Fruit fly (Drosophila melanogaster) whole organism, embryonic: ENCODE data around the gene Ets97D.

ENCODE experiments used
- Abd-B ChIP-seq: fragments of 200-800 bp; sonication (Bioruptor generic); optimal IDR thresholded peaks from 2 replicates; lab custom pipeline; 2018; ENCODE audit warnings: missing biosample characterization, mild to moderate bottlenecking, missing genetic modification characterization, moderate library complexity
- CG10321 ChIP-seq: fragments of 200-800 bp; sonication (Bioruptor generic); IDR thresholded peaks from 2 replicates; pipeline ENCODE4 v1.3.6; 2022; ENCODE audit warnings: missing biosample characterization, missing genetic modification characterization
- CG10543 ChIP-seq: fragments of 200-800 bp; sonication (Bioruptor generic); optimal IDR thresholded peaks from 3 replicates; lab custom pipeline; 2017; ENCODE audit warnings: missing biosample characterization, mild to moderate bottlenecking, missing genetic modification characterization, moderate library complexity
- CG11456 ChIP-seq: fragments of 200-800 bp; sonication (Bioruptor generic); IDR thresholded peaks from 3 replicates; pipeline ENCODE4 v1.3.6; 2022; ENCODE audit warnings: missing biosample characterization, missing genetic modification characterization
- CG11696 ChIP-seq: fragments of 200-800 bp; sonication (Bioruptor generic); IDR thresholded peaks from 2 replicates; pipeline ENCODE4 v1.3.6; 2022; ENCODE audit warnings: missing biosample characterization, missing genetic modification characterization
- CG11723 ChIP-seq: fragments of 200-800 bp; sonication (Bioruptor generic); optimal IDR thresholded peaks from 2 replicates; lab custom pipeline; 2017; ENCODE audit warnings: missing biosample characterization, mild to moderate bottlenecking, missing genetic modification characterization
- CG12391 ChIP-seq: fragments of 200-800 bp; sonication (Bioruptor generic); optimal IDR thresholded peaks from 3 replicates; lab custom pipeline; 2018; ENCODE audit warnings: missing biosample characterization, mild to moderate bottlenecking, missing genetic modification characterization, moderate library complexity
- CG14050 ChIP-seq: fragments of 200-800 bp; sonication (Bioruptor generic); IDR thresholded peaks from 3 replicates; pipeline ENCODE4 v1.3.6; 2022; ENCODE audit warnings: missing biosample characterization, missing genetic modification characterization
- CG17568 ChIP-seq: fragments of 200-800 bp; sonication (Bioruptor generic); optimal IDR thresholded peaks from 2 replicates; lab custom pipeline; 2018; ENCODE audit warnings: missing biosample characterization, mild to moderate bottlenecking, missing genetic modification characterization, moderate library complexity
- CG1792 ChIP-seq: fragments of 200-800 bp; sonication (Bioruptor generic); optimal IDR thresholded peaks from 2 replicates; lab custom pipeline; 2016; ENCODE audit warnings: missing biosample characterization, missing genetic modification characterization
- CG18476 ChIP-seq: fragments of 200-800 bp; sonication (Bioruptor generic); optimal IDR thresholded peaks from 2 replicates; lab custom pipeline; 2016; ENCODE audit warnings: missing biosample characterization, mild to moderate bottlenecking, missing genetic modification characterization
- CG32772 ChIP-seq: fragments of 200-800 bp; sonication (Bioruptor generic); IDR thresholded peaks from 2 replicates; pipeline ENCODE4 v1.3.6; 2022; ENCODE audit warnings: missing biosample characterization, missing genetic modification characterization
- CG34224 ChIP-seq: fragments of 200-800 bp; sonication (Bioruptor generic); IDR thresholded peaks from 3 replicates; pipeline ENCODE4 v1.3.6; 2022; ENCODE audit warnings: missing biosample characterization, missing genetic modification characterization; ENCODE audit not compliant: partially characterized antibody
- CG4328 ChIP-seq: fragments of 200-800 bp; sonication (Bioruptor generic); optimal IDR thresholded peaks from 3 replicates; lab custom pipeline; 2017; ENCODE audit warnings: missing biosample characterization, missing genetic modification reagents, missing genetic modification characterization
- CG4424 ChIP-seq: fragments of 200-800 bp; sonication (Bioruptor generic); optimal IDR thresholded peaks from 3 replicates; lab custom pipeline; 2016; ENCODE audit warnings: missing biosample characterization, missing genetic modification characterization
- CG4820 ChIP-seq: fragments of 200-800 bp; sonication (Bioruptor generic); optimal IDR thresholded peaks from 3 replicates; lab custom pipeline; 2016; ENCODE audit warnings: missing biosample characterization, missing genetic modification characterization
- CG4854 ChIP-seq: fragments of 200-800 bp; sonication (Bioruptor generic); optimal IDR thresholded peaks from 2 replicates; lab custom pipeline; 2016; ENCODE audit warnings: missing biosample characterization, missing genetic modification characterization, inconsistent platforms
- CG6813 ChIP-seq: fragments of 200-800 bp; sonication (Bioruptor generic); optimal IDR thresholded peaks from 2 replicates; lab custom pipeline; 2017; ENCODE audit warnings: missing biosample characterization, missing genetic modification characterization, mild to moderate bottlenecking, moderate library complexity, missing genetic modification reagents
- CG7556 ChIP-seq: fragments of 200-800 bp; sonication (Bioruptor generic); optimal IDR thresholded peaks from 2 replicates; lab custom pipeline; 2017; ENCODE audit warnings: missing biosample characterization, mild to moderate bottlenecking, missing genetic modification characterization
- CG8478 ChIP-seq: fragments of >200 bp; optimal IDR thresholded peaks from 2 replicates; lab custom pipeline; 2018
- CHES-1-like ChIP-seq: fragments of 200-800 bp; sonication (Bioruptor generic); optimal IDR thresholded peaks from 2 replicates; lab custom pipeline; 2016; ENCODE audit warnings: missing biosample characterization, missing genetic modification characterization
- CkIIα-i1 ChIP-seq: fragments of 200-800 bp; sonication (Bioruptor generic); IDR thresholded peaks from 2 replicates; pipeline ENCODE4 v1.3.6; 2022; ENCODE audit warnings: missing biosample characterization, missing genetic modification characterization
- Dll ChIP-seq: fragments of 200-800 bp; sonication (Bioruptor generic); IDR thresholded peaks from 4 replicates; pipeline ENCODE4 v1.3.6; 2022; ENCODE audit warnings: missing biosample characterization, missing genetic modification characterization; ENCODE audit not compliant: partially characterized antibody
- Fer3 ChIP-seq: fragments of 200-800 bp; sonication (Bioruptor generic); optimal IDR thresholded peaks from 2 replicates; lab custom pipeline; 2018; ENCODE audit warnings: missing biosample characterization, mild to moderate bottlenecking, missing genetic modification characterization, moderate library complexity
- Gsc ChIP-seq: fragments of 200-800 bp; sonication (Bioruptor generic); IDR thresholded peaks from 2 replicates; pipeline ENCODE4 v1.3.6; 2022; ENCODE audit warnings: missing biosample characterization, missing genetic modification characterization
- Hand ChIP-seq: fragments of 200-800 bp; sonication (Bioruptor generic); optimal IDR thresholded peaks from 2 replicates; lab custom pipeline; 2017; ENCODE audit warnings: mild to moderate bottlenecking, missing biosample characterization, missing genetic modification reagents, missing genetic modification characterization
- HmgZ ChIP-seq: fragments of 200-800 bp; sonication (Bioruptor generic); optimal IDR thresholded peaks from 2 replicates; lab custom pipeline; 2018; ENCODE audit warnings: missing biosample characterization, mild to moderate bottlenecking, missing genetic modification characterization
- Hmx ChIP-seq: fragments of 200-800 bp; sonication (Bioruptor generic); optimal IDR thresholded peaks from 2 replicates; lab custom pipeline; 2016; ENCODE audit warnings: missing biosample characterization, missing genetic modification characterization
- Hr51 ChIP-seq, 2 experiments: fragments of 200-800 bp; sonication (Bioruptor generic); optimal IDR thresholded peaks; 2 replicates in 1 of 2; 3 replicates in 1 of 2; lab custom pipeline; 2016 to 2018; ENCODE audit warnings: missing biosample characterization in 2 of 2, missing genetic modification characterization in 2 of 2, mild to moderate bottlenecking in 1 of 2, moderate library complexity in 1 of 2
- MESR4 ChIP-seq: fragments of 200-800 bp; sonication (Bioruptor generic); optimal IDR thresholded peaks from 2 replicates; lab custom pipeline; 2018; ENCODE audit warnings: missing biosample characterization, mild to moderate bottlenecking, missing genetic modification characterization, moderate library complexity
- Meics ChIP-seq: fragments of 200-800 bp; sonication (Bioruptor generic); optimal IDR thresholded peaks from 2 replicates; lab custom pipeline; 2017; ENCODE audit warnings: missing biosample characterization, mild to moderate bottlenecking, missing genetic modification characterization
- NFAT ChIP-seq: fragments of 200-800 bp; sonication (Bioruptor generic); IDR thresholded peaks from 2 replicates; pipeline ENCODE4 v1.3.6; 2022; ENCODE audit warnings: missing biosample characterization, missing genetic modification characterization
- Side ChIP-seq: fragments of 200-800 bp; sonication (Bioruptor generic); optimal IDR thresholded peaks from 2 replicates; lab custom pipeline; 2016; ENCODE audit warnings: missing biosample characterization, missing genetic modification characterization
- dmrt99B ChIP-seq: fragments of 200-800 bp; sonication (Bioruptor generic); optimal IDR thresholded peaks from 2 replicates; lab custom pipeline; 2018; ENCODE audit warnings: missing biosample characterization, mild to moderate bottlenecking, missing genetic modification characterization, moderate library complexity
- dysf ChIP-seq: fragments of 200-800 bp; sonication (Bioruptor generic); IDR thresholded peaks from 3 replicates; pipeline ENCODE4 v1.3.6; 2022; ENCODE audit warnings: missing biosample characterization, missing genetic modification characterization
- gsb ChIP-seq: fragments of 200-800 bp; sonication (Bioruptor generic); IDR thresholded peaks from 2 replicates; pipeline ENCODE4 v1.3.6; 2022; ENCODE audit warnings: missing biosample characterization, missing genetic modification characterization
- h ChIP-seq: fragments of >200 bp; optimal IDR thresholded peaks from 2 replicates; lab custom pipeline; 2017
- her ChIP-seq: fragments of 200-800 bp; sonication (Bioruptor generic); optimal IDR thresholded peaks from 2 replicates; lab custom pipeline; 2016; ENCODE audit warnings: missing biosample characterization, missing genetic modification characterization
- ind ChIP-seq: fragments of 200-800 bp; sonication (Bioruptor generic); optimal IDR thresholded peaks from 3 replicates; lab custom pipeline; 2016; ENCODE audit warnings: missing biosample characterization, missing genetic modification characterization
- jigr1 ChIP-seq: fragments of 200-800 bp; sonication (Bioruptor generic); IDR thresholded peaks from 3 replicates; pipeline ENCODE4 v1.3.6; 2022; ENCODE audit warnings: missing biosample characterization, missing genetic modification characterization
- lbe ChIP-seq: fragments of 200-800 bp; sonication (Bioruptor generic); optimal IDR thresholded peaks from 2 replicates; lab custom pipeline; 2016; ENCODE audit warnings: missing biosample characterization, mild to moderate bottlenecking, missing genetic modification characterization
- pho ChIP-seq: fragments of 200-800 bp; sonication (Bioruptor generic); optimal IDR thresholded peaks from 2 replicates; lab custom pipeline; 2016; ENCODE audit warnings: missing biosample characterization, missing genetic modification characterization
- phol ChIP-seq: fragments of 200-800 bp; sonication (Bioruptor generic); optimal IDR thresholded peaks from 3 replicates; lab custom pipeline; 2018; ENCODE audit warnings: missing biosample characterization, mild to moderate bottlenecking, missing genetic modification characterization, moderate library complexity
- sim ChIP-seq: fragments of 200-800 bp; sonication (Bioruptor generic); IDR thresholded peaks from 2 replicates; pipeline ENCODE4 v1.3.6; 2022; ENCODE audit warnings: missing biosample characterization, missing genetic modification characterization
- slbo ChIP-seq: fragments of 200-800 bp; sonication (Bioruptor generic); IDR thresholded peaks from 2 replicates; pipeline ENCODE4 v1.3.6; 2022; ENCODE audit warnings: missing biosample characterization, missing genetic modification characterization
- twi ChIP-seq: fragments of 200-800 bp; optimal IDR thresholded peaks from 2 replicates; lab custom pipeline; 2019; ENCODE audit warnings: missing biosample characterization, mild to moderate bottlenecking, missing genetic modification characterization, moderate library complexity
- unc-4 ChIP-seq: fragments of 200-800 bp; sonication (Bioruptor generic); IDR thresholded peaks from 2 replicates; pipeline ENCODE4 v1.3.6; 2022; ENCODE audit warnings: missing biosample characterization, missing genetic modification characterization; ENCODE audit not compliant: partially characterized antibody
- unpg ChIP-seq: fragments of 200-800 bp; sonication (Bioruptor generic); optimal IDR thresholded peaks from 3 replicates; lab custom pipeline; 2018; ENCODE audit warnings: missing biosample characterization, mild to moderate bottlenecking, missing genetic modification characterization, moderate library complexity
- wek ChIP-seq: fragments of 200-800 bp; sonication (Bioruptor generic); optimal IDR thresholded peaks from 3 replicates; lab custom pipeline; 2018; ENCODE audit warnings: missing biosample characterization, mild to moderate bottlenecking, missing genetic modification characterization, moderate library complexity
- yki ChIP-seq: fragments of >200 bp; optimal IDR thresholded peaks from 3 replicates; lab custom pipeline; 2018
- zfh1 ChIP-seq: fragments of 200-800 bp; sonication (Bioruptor generic); IDR thresholded peaks from 3 replicates; pipeline ENCODE4 v1.3.6; 2022; ENCODE audit warnings: missing biosample characterization, missing genetic modification characterization

Gene Ets97D

dm6 chr3R:26915463-26915925 is 2.8 kb upstream of the Ets97D start, which contains the start of gene CG46339 (continued):
- TF ChIP-seq Hr51 (GFP tag; optimal IDR thresholded peaks at IDR 0.05; lab: Kevin White, UChicago) (peak in 1 of 2 experiments; percentile 25), CG14050 (peak; percentile 52; the same call in 2 of the 3 replicates), h (lab: Kevin White, UChicago) (no peak), Hmx (GFP tag; lab: Kevin White, UChicago) (no peak), CG4328 (GFP tag; lab: Kevin White, UChicago) (peak; percentile 55), lbe (GFP tag; lab: Kevin White, UChicago) (peak; percentile 74), her (GFP tag; lab: Kevin White, UChicago) (peak; percentile 76), Fer3 (peak; percentile 54), twi (tag; lab: Kevin White, UChicago) (no peak), CG18476 (peak; percentile 31), phol (tag; lab: Kevin White, UChicago) (peak; percentile 49), unpg (GFP tag; lab: Kevin White, UChicago) (peak; percentile 54), Hand (GFP tag; lab: Kevin White, UChicago) (peak; percentile 87), NFAT (peak; percentile 55; the same call in 1 of the 2 replicates), CG4424 (GFP tag; lab: Kevin White, UChicago) (peak; percentile 45), CG7556 (GFP tag; lab: Kevin White, UChicago) (peak; percentile 35), CG4854 (GFP tag; lab: Kevin White, UChicago) (peak; percentile 24), CG1792 (GFP tag; lab: Kevin White, UChicago) (no peak), Side (GFP tag; lab: Kevin White, UChicago) (peak; percentile 67), Meics (GFP tag; lab: Kevin White, UChicago) (peak; percentile 77), MESR4 (GFP tag; lab: Kevin White, UChicago) (peak; percentile 33), CHES-1-like (GFP tag; lab: Kevin White, UChicago) (peak; percentile 60), wek (peak; percentile 38), Dll (GFP tag; lab: Robert Waterston, UW) (0 out of 4 replicates have a peak, but pooled peaks have one; percentile 37), dysf (GFP tag; lab: Robert Waterston, UW) (peak; percentile 56; the same call in 2 of the 3 replicates), CG32772 (GFP tag; lab: Robert Waterston, UW) (no peak), zfh1 (GFP tag; lab: Robert Waterston, UW) (no peak), slbo (GFP tag; lab: Robert Waterston, UW) (0 out of 2 replicates have a peak, but pooled peaks have one; percentile 27), HmgZ (tag; lab: Kevin White, UChicago) (peak; percentile 85), CG10321 (GFP tag; lab: Robert Waterston, UW) (0 out of 2 replicates have a peak, but pooled peaks have one; percentile 5), CG10543 (peak; percentile 86), yki (no peak), gsb (peak; percentile 48; the same call in 1 of the 2 replicates), CG11696 (GFP tag; lab: Robert Waterston, UW) (peak; percentile 17; the same call in 1 of the 2 replicates), dmrt99B (peak; percentile 60), jigr1 (no peak), CG11723 (peak; percentile 49), CG11456 (GFP tag; lab: Robert Waterston, UW) (no peak), ind (GFP tag; lab: Kevin White, UChicago) (peak; percentile 50), CG17568 (GFP tag; lab: Kevin White, UChicago) (peak; percentile 68), CG8478 (lab: Kevin White, UChicago) (no peak), CkIIα-i1 (no peak), CG34224 (GFP tag; lab: Robert Waterston, UW) (peak; percentile 25), CG4820 (peak; percentile 48), CG6813 (GFP tag; lab: Kevin White, UChicago) (peak; percentile 84), CG12391 (tag; lab: Kevin White, UChicago) (peak; percentile 17), pho (GFP tag; lab: Kevin White, UChicago) (peak; percentile 63), Abd-B (GFP tag; lab: Kevin White, UChicago) (no peak), Gsc (GFP tag; lab: Robert Waterston, UW) (no peak), sim (0 out of 2 replicates have a peak, but pooled peaks have one; percentile 41), unc-4 (GFP tag; lab: Robert Waterston, UW) (0 out of 2 replicates have a peak, but pooled peaks have one; percentile 32)
